Worm (Caenorhabditis elegans) whole organism, L4 larva: ENCODE data around the gene eng-1.

Source experiments
- F26F4.8 ChIP-seq: fragments of 200-800 bp; sonication (Bioruptor generic); conservative IDR thresholded peaks from 2 replicates; pipeline ENCODE4 v1.3.6; 2022; ENCODE audit warnings: missing genetic modification characterization, missing compliant biosample characterization
- T20F7.1 ChIP-seq: fragments of 200-800 bp; sonication (Bioruptor generic); optimal IDR thresholded peaks from 2 replicates; lab custom pipeline; 2018; ENCODE audit warnings: mild to moderate bottlenecking, missing genetic modification characterization, missing compliant biosample characterization
- Y48G9A.11 ChIP-seq: fragments of 200-800 bp; sonication (Bioruptor generic); IDR thresholded peaks from 2 replicates; pipeline ENCODE4 v1.3.6; 2022; ENCODE audit warnings: missing genetic modification reagents, missing genetic modification characterization, missing compliant biosample characterization
- Y5F2A.4 ChIP-seq: fragments of 200-800 bp; sonication (Bioruptor generic); optimal IDR thresholded peaks from 2 replicates; lab custom pipeline; 2018; ENCODE audit warnings: mild to moderate bottlenecking, missing genetic modification characterization, missing compliant biosample characterization
- ZK546.5 ChIP-seq, 2 experiments: sonication (generic microtip); optimal IDR thresholded peaks; 2 replicates each; lab custom pipeline; 2017; ENCODE audit warnings: missing biosample characterization in 2 of 2, missing genetic modification characterization in 2 of 2
- aha-1 ChIP-seq: fragments of 150-350 bp; peaks from one replicate; lab custom pipeline; 2014; ENCODE audit warnings: missing biosample characterization, missing genetic modification characterization
- attf-4 ChIP-seq: sonication (generic microtip); optimal IDR thresholded peaks from 3 replicates; lab custom pipeline; 2017; ENCODE audit warnings: missing biosample characterization, missing genetic modification characterization
- ceh-28 ChIP-seq: fragments of 150-350 bp; optimal IDR thresholded peaks from 2 replicates; lab custom pipeline; 2014; ENCODE audit warnings: missing biosample characterization, missing genetic modification reagents, missing genetic modification characterization
- ceh-32 ChIP-seq: sonication (generic microtip); optimal IDR thresholded peaks from 2 replicates; lab custom pipeline; 2016; ENCODE audit warnings: mild to moderate bottlenecking, missing genetic modification characterization, missing compliant biosample characterization; ENCODE audit not compliant: poor library complexity
- ceh-44 ChIP-seq: fragments of 200-800 bp; sonication (Bioruptor generic); IDR thresholded peaks from 2 replicates; pipeline ENCODE4 v1.3.6; 2022; ENCODE audit warnings: missing genetic modification reagents, missing genetic modification characterization, missing compliant biosample characterization
- daf-16 ChIP-seq, 3 experiments: sonication (generic microtip); optimal IDR thresholded peaks; 2 replicates each; lab custom pipeline; 2016 to 2017; ENCODE audit warnings: missing genetic modification characterization in 3 of 3, missing genetic modification reagents in 3 of 3, mild to moderate bottlenecking in 2 of 3, missing compliant biosample characterization in 2 of 3, missing biosample characterization in 1 of 3, moderate library complexity in 1 of 3
- daf-19 ChIP-seq: fragments of 200-800 bp; sonication (Bioruptor generic); conservative IDR thresholded peaks from 2 replicates; pipeline ENCODE4 v1.3.6; 2022; ENCODE audit warnings: missing genetic modification characterization, missing compliant biosample characterization
- daf-8 ChIP-seq: fragments of 200-800 bp; sonication (Bioruptor generic); IDR thresholded peaks from 2 replicates; pipeline ENCODE4 v1.3.6; 2022; ENCODE audit warnings: missing genetic modification characterization, missing compliant biosample characterization
- dmd-6 ChIP-seq: fragments of 200-800 bp; sonication (Bioruptor generic); IDR thresholded peaks from 2 replicates; pipeline ENCODE4 v1.3.6; 2022; ENCODE audit warnings: missing genetic modification reagents, missing genetic modification characterization, missing compliant biosample characterization
- dpl-1 ChIP-seq: fragments of 150-350 bp; optimal IDR thresholded peaks from 2 replicates; lab custom pipeline; 2014; ENCODE audit warnings: missing biosample characterization, missing genetic modification reagents, missing genetic modification characterization
- egl-43 ChIP-seq: fragments of 200-800 bp; sonication (Bioruptor generic); IDR thresholded peaks from 2 replicates; pipeline ENCODE4 v1.3.6; 2022; ENCODE audit warnings: missing genetic modification reagents, missing genetic modification characterization, missing compliant biosample characterization
- fkh-10 ChIP-seq: fragments of 150-350 bp; optimal IDR thresholded peaks from 2 replicates; lab custom pipeline; 2014; ENCODE audit warnings: missing biosample characterization, missing genetic modification reagents, missing genetic modification characterization
- gei-8 ChIP-seq: fragments of 200-800 bp; sonication (Bioruptor generic); optimal IDR thresholded peaks from 2 replicates; lab custom pipeline; 2018; ENCODE audit warnings: mild to moderate bottlenecking, missing genetic modification characterization, missing compliant biosample characterization
- hlh-30 ChIP-seq: sonication (generic microtip); optimal IDR thresholded peaks from 2 replicates; lab custom pipeline; 2017; ENCODE audit warnings: antibody characterized with exemption, mild to moderate bottlenecking, missing genetic modification characterization, missing compliant biosample characterization; ENCODE audit not compliant: insufficient read depth
- lim-7 ChIP-seq: fragments of 200-800 bp; sonication (Bioruptor generic); IDR thresholded peaks from 2 replicates; pipeline ENCODE4 v1.3.6; 2022; ENCODE audit warnings: missing genetic modification characterization, missing compliant biosample characterization
- lin-1 ChIP-seq: fragments of 200-800 bp; sonication (Bioruptor generic); IDR thresholded peaks from 2 replicates; pipeline ENCODE4 v1.3.6; 2022; ENCODE audit warnings: missing genetic modification reagents, missing genetic modification characterization, missing compliant biosample characterization
- lin-15B ChIP-seq: fragments of 150-350 bp; sonication (generic microtip); optimal IDR thresholded peaks from 3 replicates; lab custom pipeline; 2014; ENCODE audit warnings: missing biosample characterization, missing genetic modification characterization
- lin-29 ChIP-seq: fragments of 200-800 bp; sonication (Bioruptor generic); IDR thresholded peaks from 2 replicates; pipeline ENCODE4 v1.3.6; 2022; ENCODE audit warnings: missing genetic modification reagents, missing genetic modification characterization, missing compliant biosample characterization
- lin-38 ChIP-seq: fragments of 200-800 bp; sonication (Bioruptor generic); IDR thresholded peaks from 2 replicates; pipeline ENCODE4 v1.3.6; 2022; ENCODE audit warnings: missing genetic modification reagents, missing genetic modification characterization, missing compliant biosample characterization
- lir-3 ChIP-seq: sonication (generic microtip); optimal IDR thresholded peaks from 2 replicates; lab custom pipeline; 2016; ENCODE audit warnings: mild to moderate bottlenecking, missing genetic modification characterization, missing compliant biosample characterization
- madf-9 ChIP-seq: fragments of 200-800 bp; sonication (Bioruptor generic); conservative IDR thresholded peaks from 2 replicates; pipeline ENCODE4 v1.3.6; 2022; ENCODE audit warnings: missing genetic modification reagents, missing genetic modification characterization, missing compliant biosample characterization
- mdl-1 ChIP-seq, 2 experiments: fragments of 150-350 bp in 1 of 2; sonication (generic microtip) in 1 of 2; optimal IDR thresholded peaks; 2 replicates each; lab custom pipeline; 2014 to 2017; ENCODE audit warnings: missing biosample characterization in 2 of 2, missing genetic modification characterization in 2 of 2
- mes-2 ChIP-seq: sonication (generic microtip); optimal IDR thresholded peaks from 2 replicates; lab custom pipeline; 2016; ENCODE audit warnings: missing genotype, mild to moderate bottlenecking, missing genetic modification characterization, missing compliant biosample characterization; ENCODE audit not compliant: poor library complexity, severe bottlenecking
- nhr-10 ChIP-seq: fragments of 150-350 bp; optimal IDR thresholded peaks from 2 replicates; lab custom pipeline; 2014; ENCODE audit warnings: missing biosample characterization, missing genetic modification characterization
- nhr-11 ChIP-seq: fragments of 150-350 bp; optimal IDR thresholded peaks from 2 replicates; lab custom pipeline; 2014; ENCODE audit warnings: missing biosample characterization, missing genetic modification characterization
- nhr-111 ChIP-seq: fragments of 200-800 bp; sonication (Bioruptor generic); optimal IDR thresholded peaks from 2 replicates; lab custom pipeline; 2018; ENCODE audit warnings: mild to moderate bottlenecking, missing genetic modification characterization, missing compliant biosample characterization
- nhr-41 ChIP-seq: fragments of 200-800 bp; sonication (Bioruptor generic); IDR thresholded peaks from 2 replicates; pipeline ENCODE4 v1.3.6; 2022; ENCODE audit warnings: missing genetic modification reagents, missing genetic modification characterization, missing compliant biosample characterization
- nhr-48 ChIP-seq: sonication (generic microtip); optimal IDR thresholded peaks from 2 replicates; lab custom pipeline; 2016; ENCODE audit warnings: mild to moderate bottlenecking, missing genetic modification characterization, missing compliant biosample characterization
- nhr-6 ChIP-seq: fragments of 150-350 bp; optimal IDR thresholded peaks from 2 replicates; lab custom pipeline; 2014; ENCODE audit warnings: missing biosample characterization, missing genetic modification characterization
- nhr-77 ChIP-seq: fragments of 150-350 bp; optimal IDR thresholded peaks from 2 replicates; lab custom pipeline; 2014; ENCODE audit warnings: missing biosample characterization, missing genetic modification characterization
- php-3 ChIP-seq: fragments of 200-800 bp; sonication (Bioruptor generic); IDR thresholded peaks from 2 replicates; pipeline ENCODE4 v1.3.6; 2022; ENCODE audit warnings: missing genetic modification reagents, missing genetic modification characterization, missing compliant biosample characterization
- rbr-2 ChIP-seq: sonication (generic microtip); optimal IDR thresholded peaks from 2 replicates; lab custom pipeline; 2016; ENCODE audit warnings: missing genotype, missing genetic modification characterization, missing compliant biosample characterization
- sdz-12 ChIP-seq: fragments of 200-800 bp; sonication (Bioruptor generic); optimal IDR thresholded peaks from 2 replicates; lab custom pipeline; 2018; ENCODE audit warnings: mild to moderate bottlenecking, missing genetic modification characterization, missing compliant biosample characterization
- set-16 ChIP-seq: fragments of 200-800 bp; sonication (Bioruptor generic); IDR thresholded peaks from 2 replicates; pipeline ENCODE4 v1.3.6; 2022; ENCODE audit warnings: missing genetic modification reagents, missing genetic modification characterization, missing compliant biosample characterization
- skn-1 ChIP-seq: fragments of 150-350 bp; optimal IDR thresholded peaks from 2 replicates; lab custom pipeline; 2014; ENCODE audit warnings: missing biosample characterization, missing genetic modification characterization
- snpc-1.2 ChIP-seq: fragments of 200-800 bp; sonication (Bioruptor generic); IDR thresholded peaks from 2 replicates; pipeline ENCODE4 v1.3.6; 2022; ENCODE audit warnings: missing genetic modification reagents, missing genetic modification characterization, missing compliant biosample characterization
- snpc-4 ChIP-seq: fragments of 150-350 bp; optimal IDR thresholded peaks from 2 replicates; lab custom pipeline; 2014; ENCODE audit warnings: missing biosample characterization, missing genetic modification characterization
- unc-130 ChIP-seq: sonication (generic microtip); optimal IDR thresholded peaks from 2 replicates; lab custom pipeline; 2016; ENCODE audit warnings: missing genetic modification reagents, missing genetic modification characterization, missing compliant biosample characterization
- unc-62 ChIP-seq, 3 experiments: fragments of 150-350 bp in 1 of 3; sonication (generic microtip); optimal IDR thresholded peaks in 2 of 3; peaks in 1 of 3; 1 replicate in 1 of 3; 2 replicates in 2 of 3; lab custom pipeline; 2014 to 2017; ENCODE audit warnings: missing biosample characterization in 3 of 3, missing genetic modification characterization in 3 of 3, missing genetic modification reagents in 3 of 3, missing genotype in 1 of 3
- vab-7 ChIP-seq: fragments of 200-800 bp; sonication (Bioruptor generic); IDR thresholded peaks from 2 replicates; pipeline ENCODE4 v1.3.6; 2022; ENCODE audit warnings: missing genetic modification reagents, missing genetic modification characterization, missing compliant biosample characterization
- zfp-2 ChIP-seq: sonication (generic microtip); optimal IDR thresholded peaks from 2 replicates; lab custom pipeline; 2016; ENCODE audit warnings: mild to moderate bottlenecking, missing genetic modification characterization, missing compliant biosample characterization
- zip-11 ChIP-seq: fragments of 200-800 bp; sonication (Bioruptor generic); IDR thresholded peaks from 2 replicates; pipeline ENCODE4 v1.3.6; 2022; ENCODE audit warnings: missing genetic modification characterization, missing compliant biosample characterization
- zip-2 ChIP-seq: fragments of 150-350 bp; optimal IDR thresholded peaks from 2 replicates; lab custom pipeline; 2014; ENCODE audit warnings: missing biosample characterization, missing genetic modification characterization
- ztf-7 ChIP-seq: fragments of 150-350 bp; optimal IDR thresholded peaks from 2 replicates; lab custom pipeline; 2014; ENCODE audit warnings: missing biosample characterization, missing genetic modification characterization

The eng-1 gene

DNA sequence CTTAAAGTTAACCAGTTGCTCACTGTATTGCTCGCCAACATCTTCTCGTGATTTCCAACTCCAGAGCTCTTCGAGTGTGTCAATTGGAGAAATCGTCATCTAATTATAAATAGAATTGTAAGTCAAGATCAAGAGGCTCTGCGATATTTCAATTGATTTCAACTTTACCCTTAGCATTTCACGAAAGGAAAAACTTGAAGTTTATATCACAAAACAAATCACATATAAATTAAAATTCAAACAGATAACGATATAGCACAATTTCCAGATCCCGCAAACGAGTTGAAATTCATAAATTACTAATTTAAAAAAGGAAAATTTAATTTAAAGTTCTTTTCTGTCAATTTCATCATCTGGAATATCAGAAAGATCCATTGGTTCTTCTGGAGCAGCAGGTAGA, at the start of gene eng-1:
Gene eng-1 (minus strand): TSS at position 101 of the 400 bp plus-strand sequence.
- TF ChIP-seq nhr-6 (no peak), madf-9 (GFP tag; lab: Robert Waterston, UW) (no peak), sdz-12 (no peak), aha-1 (tag; lab: Kevin White, UChicago) (peak; percentile 58)

DNA sequence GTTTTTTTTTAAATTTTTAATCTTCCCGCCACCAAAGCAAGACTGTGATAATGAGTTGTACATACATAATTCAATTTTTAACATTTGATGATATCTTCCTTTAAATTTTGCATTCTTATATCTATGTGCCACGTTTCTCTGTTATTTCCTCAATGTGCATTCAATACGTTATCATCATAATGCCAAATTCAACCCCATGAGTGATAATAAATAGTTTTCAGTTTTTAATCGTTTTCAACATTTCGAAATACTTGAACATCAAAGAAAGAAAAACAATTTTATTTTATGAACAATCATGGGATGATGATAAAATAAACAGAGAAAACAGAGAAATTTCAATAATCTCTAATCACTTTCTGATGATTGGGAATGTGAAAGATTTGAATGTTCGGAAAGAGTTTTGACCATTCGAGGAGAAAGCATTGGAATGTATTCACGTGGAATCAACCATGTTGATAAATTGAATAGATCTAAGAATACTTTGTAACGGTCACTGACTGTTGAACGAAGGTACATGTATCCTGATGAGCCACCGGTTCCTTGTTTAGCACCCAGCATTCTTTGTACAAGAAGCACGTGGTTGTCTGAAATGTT, 49.2 kb upstream of the eng-1 start:
- TF ChIP-seq skn-1 (no peak), vab-7 (GFP tag; lab: Robert Waterston, UW) (no peak), mes-2 (tag; lab: Kevin White, UChicago) (peak; percentile 22), ceh-28 (tag; lab: Kevin White, UChicago) (no peak), hlh-30 (tag; lab: Kevin White, UChicago) (peak; percentile 72), snpc-4 (tag; lab: Kevin White, UChicago) (no peak), zip-11 (GFP tag; lab: Robert Waterston, UW) (no peak), zip-2 (peak; percentile 62), mdl-1 (tag; optimal IDR thresholded peaks at IDR 0.05; lab: Kevin White, UChicago) (peak in 1 of 2 experiments; percentile 24), nhr-10 (peak; percentile 11), gei-8 (GFP tag; lab: Kevin White, UChicago) (no peak), lin-15B (tag; lab: Kevin White, UChicago) (no peak), nhr-77 (tag; lab: Kevin White, UChicago) (peak; percentile 88), ZK546.5 (tag; optimal IDR thresholded peaks at IDR 0.05; lab: Kevin White, UChicago) (no peak), nhr-48 (tag; lab: Kevin White, UChicago) (no peak), rbr-2 (tag; lab: Kevin White, UChicago) (no peak), set-16 (GFP tag; lab: Robert Waterston, UW) (no peak), nhr-111 (no peak), T20F7.1 (GFP tag; lab: Kevin White, UChicago) (peak; percentile 38), lin-1 (GFP tag; lab: Robert Waterston, UW) (no peak), nhr-11 (tag; lab: Kevin White, UChicago) (no peak), ztf-7 (tag; lab: Kevin White, UChicago) (no peak), daf-19 (GFP tag; lab: Robert Waterston, UW) (no peak), ceh-44 (GFP tag; lab: Robert Waterston, UW) (no peak), zfp-2 (no peak), attf-4 (no peak), daf-16 (GFP tag; optimal IDR thresholded peaks at IDR 0.05; lab: Kevin White, UChicago) (no peak), daf-16 (tag; optimal IDR thresholded peaks at IDR 0.05; lab: Kevin White, UChicago) (peak; percentile 96), lin-38 (GFP tag; lab: Robert Waterston, UW) (peak; percentile 28; the same call in 1 of the 2 replicates), sdz-12 (no peak), nhr-41 (GFP tag; lab: Robert Waterston, UW) (no peak), lir-3 (tag; lab: Kevin White, UChicago) (no peak), unc-130 (GFP tag; lab: Kevin White, UChicago) (no peak), F26F4.8 (GFP tag; lab: Robert Waterston, UW) (no peak), Y48G9A.11 (GFP tag; lab: Robert Waterston, UW) (no peak), Y5F2A.4 (GFP tag; lab: Kevin White, UChicago) (no peak), fkh-10 (GFP tag; lab: Kevin White, UChicago) (no peak), ceh-32 (tag; lab: Kevin White, UChicago) (no peak), snpc-1.2 (GFP tag; lab: Robert Waterston, UW) (no peak), dpl-1 (GFP tag; lab: Kevin White, UChicago) (no peak), php-3 (GFP tag; lab: Robert Waterston, UW) (peak; percentile 78), egl-43 (GFP tag; lab: Robert Waterston, UW) (no peak), dmd-6 (GFP tag; lab: Robert Waterston, UW) (peak; percentile 13; the same call in 1 of the 2 replicates), unc-62 (GFP tag; optimal IDR thresholded peaks at IDR 0.05 in 1 of 2; lab: Kevin White, UChicago) (peak in 1 of 2 experiments; percentile 84), unc-62 (tag; optimal IDR thresholded peaks at IDR 0.05; lab: Kevin White, UChicago) (no peak), lin-29 (no peak), daf-8 (GFP tag; lab: Robert Waterston, UW) (no peak), lim-7 (GFP tag; lab: Robert Waterston, UW) (no peak)
